Fruit fly (Drosophila melanogaster) whole organism, embryonic: Measurements from ENCODE around the gene Nnp-1.

Experiments
- Aef1 ChIP-seq: fragments of 200-800 bp; sonication (Bioruptor generic); IDR thresholded peaks from 3 replicates; pipeline ENCODE4 v1.3.6; 2022; ENCODE audit warnings: missing biosample characterization, missing genetic modification characterization
- Atf6 ChIP-seq: fragments of 200-800 bp; sonication (Bioruptor generic); IDR thresholded peaks from 2 replicates; pipeline ENCODE4 v1.3.6; 2022; ENCODE audit warnings: missing biosample characterization, missing genetic modification characterization
- CG10147 ChIP-seq: fragments of 200-800 bp; sonication (Bioruptor generic); optimal IDR thresholded peaks from 2 replicates; lab custom pipeline; 2019; ENCODE audit warnings: missing biosample characterization, mild to moderate bottlenecking, missing genetic modification characterization, moderate library complexity
- CG10654 ChIP-seq: fragments of 200-800 bp; sonication (Bioruptor generic); optimal IDR thresholded peaks from 2 replicates; lab custom pipeline; 2016; ENCODE audit warnings: missing biosample characterization, missing genetic modification characterization
- CG11695 ChIP-seq: fragments of 200-800 bp; sonication (Bioruptor generic); IDR thresholded peaks from 3 replicates; pipeline ENCODE4 v1.3.6; 2022; ENCODE audit warnings: missing biosample characterization, missing genetic modification characterization
- CG13287 ChIP-seq: fragments of 200-800 bp; sonication (Bioruptor generic); IDR thresholded peaks from 2 replicates; pipeline ENCODE4 v1.3.6; 2022; ENCODE audit warnings: missing biosample characterization, missing genetic modification characterization; ENCODE audit not compliant: partially characterized antibody
- CG13624 ChIP-seq: fragments of 200-800 bp; sonication (Bioruptor generic); optimal IDR thresholded peaks from 2 replicates; lab custom pipeline; 2016; ENCODE audit warnings: missing biosample characterization, missing genetic modification characterization
- CG14014 ChIP-seq: fragments of 200-800 bp; sonication (Bioruptor generic); IDR thresholded peaks from 2 replicates; pipeline ENCODE4 v1.3.6; 2022; ENCODE audit warnings: missing biosample characterization, missing genetic modification characterization
- CG15601 ChIP-seq: fragments of 200-800 bp; sonication (Bioruptor generic); optimal IDR thresholded peaks from 3 replicates; lab custom pipeline; 2019; ENCODE audit warnings: missing biosample characterization, mild to moderate bottlenecking, missing genetic modification characterization, moderate library complexity
- CG18599 ChIP-seq: fragments of 200-800 bp; sonication (Bioruptor generic); optimal IDR thresholded peaks from 3 replicates; lab custom pipeline; 2017; ENCODE audit warnings: missing biosample characterization, missing genetic modification characterization, mild to moderate bottlenecking, moderate library complexity, missing genetic modification reagents
- CG2202 ChIP-seq: fragments of 200-800 bp; sonication (Bioruptor generic); optimal IDR thresholded peaks from 2 replicates; lab custom pipeline; 2018; ENCODE audit warnings: missing biosample characterization, mild to moderate bottlenecking, missing genetic modification characterization
- CG2712 ChIP-seq: fragments of 200-800 bp; optimal IDR thresholded peaks from 3 replicates; lab custom pipeline; 2019; ENCODE audit warnings: missing biosample characterization, mild to moderate bottlenecking, missing genetic modification characterization, moderate library complexity
- CG3407 ChIP-seq: fragments of 200-800 bp; sonication (Bioruptor generic); optimal IDR thresholded peaks from 2 replicates; lab custom pipeline; 2018; ENCODE audit warnings: missing biosample characterization, mild to moderate bottlenecking, missing genetic modification characterization
- CG34224 ChIP-seq: fragments of 200-800 bp; sonication (Bioruptor generic); IDR thresholded peaks from 3 replicates; pipeline ENCODE4 v1.3.6; 2022; ENCODE audit warnings: missing biosample characterization, missing genetic modification characterization; ENCODE audit not compliant: partially characterized antibody
- CG34376 ChIP-seq: fragments of 200-800 bp; sonication (Bioruptor generic); optimal IDR thresholded peaks from 2 replicates; lab custom pipeline; 2018; ENCODE audit warnings: missing biosample characterization, mild to moderate bottlenecking, missing genetic modification characterization
- CG3838 ChIP-seq: fragments of 200-800 bp; sonication (Bioruptor generic); optimal IDR thresholded peaks from 3 replicates; lab custom pipeline; 2016; ENCODE audit warnings: missing biosample characterization, missing genetic modification characterization
- CG4854 ChIP-seq: fragments of 200-800 bp; sonication (Bioruptor generic); optimal IDR thresholded peaks from 2 replicates; lab custom pipeline; 2016; ENCODE audit warnings: missing biosample characterization, missing genetic modification characterization, inconsistent platforms
- CG6683 ChIP-seq: fragments of 200-800 bp; sonication (Bioruptor generic); optimal IDR thresholded peaks from 2 replicates; lab custom pipeline; 2017; ENCODE audit warnings: missing biosample characterization, mild to moderate bottlenecking, missing genetic modification characterization, missing genetic modification reagents
- CG6765 ChIP-seq: fragments of 200-800 bp; sonication (Bioruptor generic); optimal IDR thresholded peaks from 3 replicates; lab custom pipeline; 2017; ENCODE audit warnings: missing biosample characterization, mild to moderate bottlenecking, missing genetic modification characterization
- CG7271 ChIP-seq: fragments of 200-800 bp; sonication (Bioruptor generic); optimal IDR thresholded peaks from 2 replicates; lab custom pipeline; 2018; ENCODE audit warnings: missing biosample characterization, mild to moderate bottlenecking, missing genetic modification characterization, moderate library complexity
- CG7745 ChIP-seq: fragments of 200-800 bp; sonication (Bioruptor generic); optimal IDR thresholded peaks from 2 replicates; lab custom pipeline; 2018; ENCODE audit warnings: missing biosample characterization, mild to moderate bottlenecking, missing genetic modification characterization, moderate library complexity
- CG7928 ChIP-seq: fragments of 200-800 bp; sonication (Bioruptor generic); optimal IDR thresholded peaks from 2 replicates; lab custom pipeline; 2017; ENCODE audit warnings: missing biosample characterization, mild to moderate bottlenecking, missing genetic modification characterization
- CG8924 ChIP-seq: fragments of 200-800 bp; optimal IDR thresholded peaks from 3 replicates; lab custom pipeline; 2019; ENCODE audit warnings: missing biosample characterization, mild to moderate bottlenecking, missing genetic modification characterization, moderate library complexity
- Dbx ChIP-seq: fragments of 200-800 bp; sonication (Bioruptor generic); IDR thresholded peaks from 3 replicates; pipeline ENCODE4 v1.3.6; 2022; ENCODE audit warnings: missing biosample characterization, missing genetic modification characterization
- Dfd ChIP-seq, 2 experiments: fragments of >200 bp; optimal IDR thresholded peaks; 2 replicates each; lab custom pipeline; 2017; ENCODE audit warnings: missing biosample characterization in 2 of 2, missing genetic modification characterization in 2 of 2
- Dp ChIP-seq: fragments of 200-800 bp; sonication (Bioruptor generic); optimal IDR thresholded peaks from 2 replicates; lab custom pipeline; 2018; ENCODE audit warnings: missing biosample characterization, mild to moderate bottlenecking, missing genetic modification characterization, moderate library complexity
- Gsc ChIP-seq: fragments of 200-800 bp; sonication (Bioruptor generic); IDR thresholded peaks from 2 replicates; pipeline ENCODE4 v1.3.6; 2022; ENCODE audit warnings: missing biosample characterization, missing genetic modification characterization
- H15 ChIP-seq: fragments of 200-800 bp; sonication (Bioruptor generic); IDR thresholded peaks from 3 replicates; pipeline ENCODE4 v1.3.6; 2022; ENCODE audit warnings: missing biosample characterization, missing genetic modification characterization
- HLH4C ChIP-seq: fragments of 200-800 bp; sonication (Bioruptor generic); IDR thresholded peaks from 3 replicates; pipeline ENCODE4 v1.3.6; 2022; ENCODE audit warnings: missing biosample characterization, missing genetic modification characterization; ENCODE audit not compliant: partially characterized antibody
- Hr78 ChIP-seq, 2 experiments: fragments of 200-800 bp in 1 of 2; fragments of >200 bp in 1 of 2; sonication (Bioruptor generic) in 1 of 2; optimal IDR thresholded peaks; 2 replicates each; lab custom pipeline; 2017 to 2019; ENCODE audit warnings: missing biosample characterization in 2 of 2, missing genetic modification characterization in 2 of 2, mild to moderate bottlenecking in 1 of 2, moderate library complexity in 1 of 2
- Mad ChIP-seq: fragments of 200-800 bp; sonication (Bioruptor generic); optimal IDR thresholded peaks from 2 replicates; lab custom pipeline; 2016; ENCODE audit warnings: missing biosample characterization, missing genetic modification characterization
- NC2α ChIP-seq: fragments of 200-800 bp; sonication (Bioruptor generic); optimal IDR thresholded peaks from 2 replicates; lab custom pipeline; 2016; ENCODE audit warnings: missing biosample characterization, missing genetic modification characterization
- NC2β ChIP-seq: fragments of 200-800 bp; sonication (Bioruptor generic); optimal IDR thresholded peaks from 2 replicates; lab custom pipeline; 2016; ENCODE audit warnings: missing biosample characterization, missing genetic modification characterization
- Ravus ChIP-seq: fragments of 200-800 bp; sonication (Bioruptor generic); IDR thresholded peaks from 2 replicates; pipeline ENCODE4 v1.3.6; 2022; ENCODE audit warnings: missing biosample characterization, missing genetic modification characterization
- Side ChIP-seq: fragments of 200-800 bp; sonication (Bioruptor generic); optimal IDR thresholded peaks from 2 replicates; lab custom pipeline; 2016; ENCODE audit warnings: missing biosample characterization, missing genetic modification characterization
- Sin3A ChIP-seq: fragments of >200 bp; optimal IDR thresholded peaks from 2 replicates; lab custom pipeline; 2018
- al ChIP-seq: fragments of 200-800 bp; sonication (Bioruptor generic); IDR thresholded peaks from 2 replicates; pipeline ENCODE4 v1.3.6; 2022; ENCODE audit warnings: missing biosample characterization, missing genetic modification characterization
- ap ChIP-seq: fragments of 200-800 bp; sonication (Bioruptor generic); IDR thresholded peaks from 2 replicates; pipeline ENCODE4 v1.3.6; 2022; ENCODE audit warnings: missing biosample characterization, missing genetic modification characterization
- bbx ChIP-seq: fragments of 200-800 bp; sonication (Bioruptor generic); IDR thresholded peaks from 2 replicates; pipeline ENCODE4 v1.3.6; 2022; ENCODE audit warnings: missing biosample characterization, missing genetic modification characterization; ENCODE audit not compliant: partially characterized antibody
- chm ChIP-seq: fragments of 200-800 bp; sonication (Bioruptor generic); IDR thresholded peaks from 2 replicates; pipeline ENCODE4 v1.3.6; 2022; ENCODE audit warnings: missing biosample characterization, missing genetic modification characterization
- corto ChIP-seq: fragments of 200-800 bp; sonication (Bioruptor generic); optimal IDR thresholded peaks from 2 replicates; lab custom pipeline; 2016; ENCODE audit warnings: missing biosample characterization, mild to moderate bottlenecking, missing genetic modification characterization, moderate library complexity
- fd3F ChIP-seq: fragments of 200-800 bp; sonication (Bioruptor generic); optimal IDR thresholded peaks from 2 replicates; lab custom pipeline; 2018; ENCODE audit warnings: missing biosample characterization, mild to moderate bottlenecking, missing genetic modification characterization, moderate library complexity
- her ChIP-seq: fragments of 200-800 bp; sonication (Bioruptor generic); optimal IDR thresholded peaks from 2 replicates; lab custom pipeline; 2016; ENCODE audit warnings: missing biosample characterization, missing genetic modification characterization
- ind ChIP-seq: fragments of 200-800 bp; sonication (Bioruptor generic); optimal IDR thresholded peaks from 3 replicates; lab custom pipeline; 2016; ENCODE audit warnings: missing biosample characterization, missing genetic modification characterization
- lbe ChIP-seq: fragments of 200-800 bp; sonication (Bioruptor generic); optimal IDR thresholded peaks from 2 replicates; lab custom pipeline; 2016; ENCODE audit warnings: missing biosample characterization, mild to moderate bottlenecking, missing genetic modification characterization
- pum ChIP-seq: fragments of 200-800 bp; sonication (Bioruptor generic); optimal IDR thresholded peaks from 2 replicates; lab custom pipeline; 2016; ENCODE audit warnings: missing biosample characterization, missing genetic modification characterization
- sc ChIP-seq, 3 experiments: fragments of >200 bp in 2 of 3; fragments of 200-800 bp in 1 of 3; sonication (Bioruptor generic) in 1 of 3; optimal IDR thresholded peaks; 2 replicates in 2 of 3; 3 replicates in 1 of 3; lab custom pipeline; 2017; ENCODE audit warnings: mild to moderate bottlenecking in 1 of 3, missing biosample characterization in 1 of 3, missing genetic modification characterization in 1 of 3, missing genetic modification reagents in 1 of 3
- scrt ChIP-seq: fragments of 200-800 bp; sonication (Bioruptor generic); optimal IDR thresholded peaks from 2 replicates; lab custom pipeline; 2018; ENCODE audit warnings: missing biosample characterization, mild to moderate bottlenecking, missing genetic modification characterization, moderate library complexity
- seq ChIP-seq: fragments of 200-800 bp; sonication (Bioruptor generic); IDR thresholded peaks from 2 replicates; pipeline ENCODE4 v1.3.6; 2022; ENCODE audit warnings: missing biosample characterization, missing genetic modification characterization
- sima ChIP-seq: fragments of 200-800 bp; sonication (Bioruptor generic); optimal IDR thresholded peaks from 2 replicates; lab custom pipeline; 2016; ENCODE audit warnings: missing biosample characterization, missing genetic modification characterization

Gene Nnp-1

DNA sequence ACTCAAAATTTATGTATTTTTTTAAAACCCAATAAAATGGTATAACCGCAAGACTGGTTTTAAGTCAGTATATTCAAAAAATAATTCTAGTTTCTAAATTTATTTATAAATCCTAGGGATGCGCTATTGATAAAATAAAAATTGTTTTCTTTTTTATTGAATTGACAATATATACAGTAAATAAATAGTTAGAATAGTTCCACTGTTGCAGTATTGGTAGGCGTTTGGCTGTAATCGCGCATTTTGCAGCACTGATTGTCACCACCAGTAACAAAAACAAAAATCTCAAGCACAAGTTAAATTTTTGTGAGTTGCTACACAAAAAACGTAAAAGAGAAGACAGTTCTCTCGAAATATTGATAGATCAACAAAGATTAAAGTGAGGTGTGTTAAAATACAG is 3.0 kb upstream of the Nnp-1 start, which contains the start of gene CG31855 (continued):
- TF ChIP-seq CG8924 (tag; lab: Kevin White, UChicago), result peak; percentile 82
- peak; percentile 70 for TF ChIP-seq CG11695 (GFP tag; lab: Robert Waterston, UW)
- TF ChIP-seq lbe (GFP tag; lab: Kevin White, UChicago), result peak; percentile 81
- no peak for TF ChIP-seq NC2α (GFP tag; lab: Kevin White, UChicago)
- peak; percentile 75 for TF ChIP-seq fd3F
- TF ChIP-seq CG10147, result peak; percentile 66
- TF ChIP-seq CG15601 (tag; lab: Kevin White, UChicago), result peak; percentile 73
- peak; percentile 86 for TF ChIP-seq CG14014
- TF ChIP-seq corto (GFP tag; lab: Kevin White, UChicago), result peak; percentile 40
- peak; percentile 66 for TF ChIP-seq scrt (GFP tag; lab: Kevin White, UChicago)
- TF ChIP-seq CG2712 (tag; lab: Kevin White, UChicago), result peak; percentile 80
- peak; percentile 25 for TF ChIP-seq Dp (GFP tag; lab: Kevin White, UChicago)
- TF ChIP-seq CG6683 (GFP tag; lab: Kevin White, UChicago), result peak; percentile 52
- peak; percentile 73 for TF ChIP-seq her (GFP tag; lab: Kevin White, UChicago)
- TF ChIP-seq Gsc (GFP tag; lab: Robert Waterston, UW), result no peak
- peak; percentile 86 for TF ChIP-seq CG18599
- peak; percentile 44 for TF ChIP-seq CG7928 (GFP tag; lab: Kevin White, UChicago)
- peak; percentile 87 for TF ChIP-seq H15 (GFP tag; lab: Robert Waterston, UW)
- TF ChIP-seq pum, result peak; percentile 81
- peak; percentile 53 for TF ChIP-seq CG2202
- TF ChIP-seq CG7745, result no peak
- TF ChIP-seq CG7271 (tag; lab: Kevin White, UChicago), result peak; percentile 33
- peak; percentile 76 for TF ChIP-seq Mad (GFP tag; lab: Kevin White, UChicago)
- TF ChIP-seq seq, result peak; percentile 50; the same call in 1 of the 2 replicates
- no peak for TF ChIP-seq bbx (GFP tag; lab: Robert Waterston, UW)
- peak; percentile 64 for TF ChIP-seq Side (GFP tag; lab: Kevin White, UChicago)
- TF ChIP-seq chm (GFP tag; lab: Robert Waterston, UW), result peak; percentile 83
- TF ChIP-seq Dbx (GFP tag; lab: Robert Waterston, UW), result peak; percentile 90
- peak; percentile 84 for TF ChIP-seq CG6765 (GFP tag; lab: Kevin White, UChicago)
- peak; percentile 87 for TF ChIP-seq CG4854 (GFP tag; lab: Kevin White, UChicago)
- no peak for TF ChIP-seq Hr78 (GFP tag; optimal IDR thresholded peaks at IDR 0.05; lab: Kevin White, UChicago)
- peak; percentile 61 for TF ChIP-seq al (GFP tag; lab: Robert Waterston, UW)
- TF ChIP-seq CG10654, result peak; percentile 76
- TF ChIP-seq Dfd (GFP tag; optimal IDR thresholded peaks at IDR 0.05; lab: Kevin White, UChicago), result no peak
- TF ChIP-seq CG34224 (GFP tag; lab: Robert Waterston, UW), result no peak; the same call in 2 of the 3 replicates
- TF ChIP-seq NC2β (GFP tag; lab: Kevin White, UChicago), result peak; percentile 73
- peak; percentile 22 for TF ChIP-seq CG3838 (GFP tag; lab: Kevin White, UChicago)
- peak; percentile 67 for TF ChIP-seq CG3407 (GFP tag; lab: Kevin White, UChicago)
- no peak for TF ChIP-seq Sin3A (lab: Kevin White, UChicago)
- peak; percentile 90 for TF ChIP-seq CG34376 (GFP tag; lab: Kevin White, UChicago)
- no peak for TF ChIP-seq HLH4C (GFP tag; lab: Robert Waterston, UW)
- TF ChIP-seq sc (optimal IDR thresholded peaks at IDR 0.05; lab: Kevin White, UChicago), result no peak
- TF ChIP-seq sc (GFP tag; optimal IDR thresholded peaks at IDR 0.05; lab: Kevin White, UChicago), result peak; percentile 49
- TF ChIP-seq ind (GFP tag; lab: Kevin White, UChicago), result peak; percentile 87
- TF ChIP-seq sima (GFP tag; lab: Kevin White, UChicago), result no peak
- TF ChIP-seq ap (GFP tag; lab: Robert Waterston, UW), result peak; percentile 60
- TF ChIP-seq CG13624 (GFP tag; lab: Kevin White, UChicago), result peak; percentile 79
- peak; percentile 89 for TF ChIP-seq Aef1 (GFP tag; lab: Robert Waterston, UW)
- TF ChIP-seq CG13287 (GFP tag; lab: Robert Waterston, UW), result peak; percentile 50; the same call in 1 of the 2 replicates
- peak; percentile 89 for TF ChIP-seq Atf6 (GFP tag; lab: Robert Waterston, UW)
- TF ChIP-seq Ravus (GFP tag; lab: Robert Waterston, UW), result peak; percentile 9; the same call in 1 of the 2 replicates
